Worm (Caenorhabditis elegans) whole organism, L4 larva: ENCODE data around the gene F44G3.7.

ENCODE experiments used
- egl-43 ChIP-seq: fragments of 200-800 bp; sonication (Bioruptor generic); IDR thresholded peaks from 2 replicates; pipeline ENCODE4 v1.3.6; 2022; ENCODE audit warnings: missing genetic modification reagents, missing genetic modification characterization, missing compliant biosample characterization
- fkh-10 ChIP-seq: fragments of 150-350 bp; optimal IDR thresholded peaks from 2 replicates; lab custom pipeline; 2014; ENCODE audit warnings: missing biosample characterization, missing genetic modification reagents, missing genetic modification characterization
- gei-8 ChIP-seq: fragments of 200-800 bp; sonication (Bioruptor generic); optimal IDR thresholded peaks from 2 replicates; lab custom pipeline; 2018; ENCODE audit warnings: mild to moderate bottlenecking, missing genetic modification characterization, missing compliant biosample characterization
- lin-15B ChIP-seq: fragments of 150-350 bp; sonication (generic microtip); optimal IDR thresholded peaks from 3 replicates; lab custom pipeline; 2014; ENCODE audit warnings: missing biosample characterization, missing genetic modification characterization
- nhr-237 ChIP-seq: sonication (generic microtip); optimal IDR thresholded peaks from 2 replicates; lab custom pipeline; 2017; ENCODE audit warnings: missing biosample characterization, missing genetic modification characterization
- nhr-76 ChIP-seq: fragments of 150-350 bp; optimal IDR thresholded peaks from 2 replicates; lab custom pipeline; 2014; ENCODE audit warnings: missing biosample characterization, missing genetic modification characterization
- sdz-12 ChIP-seq: fragments of 200-800 bp; sonication (Bioruptor generic); optimal IDR thresholded peaks from 2 replicates; lab custom pipeline; 2018; ENCODE audit warnings: mild to moderate bottlenecking, missing genetic modification characterization, missing compliant biosample characterization
- snpc-1.2 ChIP-seq: fragments of 200-800 bp; sonication (Bioruptor generic); IDR thresholded peaks from 2 replicates; pipeline ENCODE4 v1.3.6; 2022; ENCODE audit warnings: missing genetic modification reagents, missing genetic modification characterization, missing compliant biosample characterization
- snpc-4 ChIP-seq: fragments of 150-350 bp; optimal IDR thresholded peaks from 2 replicates; lab custom pipeline; 2014; ENCODE audit warnings: missing biosample characterization, missing genetic modification characterization
- spr-1 ChIP-seq: sonication (generic microtip); optimal IDR thresholded peaks from 2 replicates; lab custom pipeline; 2016; ENCODE audit warnings: mild to moderate bottlenecking, missing genetic modification characterization, missing compliant biosample characterization
- unc-62 ChIP-seq, 3 experiments: fragments of 150-350 bp in 1 of 3; sonication (generic microtip); optimal IDR thresholded peaks in 2 of 3; peaks in 1 of 3; 1 replicate in 1 of 3; 2 replicates in 2 of 3; lab custom pipeline; 2014 to 2017; ENCODE audit warnings: missing biosample characterization in 3 of 3, missing genetic modification characterization in 3 of 3, missing genetic modification reagents in 3 of 3, missing genotype in 1 of 3
- ztf-11 ChIP-seq: fragments of 150-350 bp; optimal IDR thresholded peaks from 2 replicates; lab custom pipeline; 2014; ENCODE audit warnings: missing biosample characterization, missing genetic modification characterization

ce11 chrV:16142371-16142770 lies 5.4 kb upstream of the F44G3.7 start, which contains the start of gene fbxa-18:
- TF ChIP-seq snpc-1.2 (no peak), nhr-76 (tag; lab: Kevin White, UChicago) (no peak), lin-15B (tag; lab: Kevin White, UChicago) (no peak), nhr-237 (no peak), ztf-11 (tag; lab: Kevin White, UChicago) (no peak), gei-8 (GFP tag; lab: Kevin White, UChicago) (no peak), spr-1 (tag; lab: Kevin White, UChicago) (no peak), egl-43 (GFP tag; lab: Robert Waterston, UW) (no peak), unc-62 (GFP tag; optimal IDR thresholded peaks at IDR 0.05 in 1 of 2; lab: Kevin White, UChicago) (no peak), unc-62 (tag; optimal IDR thresholded peaks at IDR 0.05; lab: Kevin White, UChicago) (no peak), sdz-12 (no peak), fkh-10 (GFP tag; lab: Kevin White, UChicago) (no peak), snpc-4 (tag; lab: Kevin White, UChicago) (no peak)
